Worm (Caenorhabditis elegans): Measurements from ENCODE around the gene cat-1.
A peak's percentile ranks its signal among the peaks of the same experiment; 100 is the strongest.

DNA sequence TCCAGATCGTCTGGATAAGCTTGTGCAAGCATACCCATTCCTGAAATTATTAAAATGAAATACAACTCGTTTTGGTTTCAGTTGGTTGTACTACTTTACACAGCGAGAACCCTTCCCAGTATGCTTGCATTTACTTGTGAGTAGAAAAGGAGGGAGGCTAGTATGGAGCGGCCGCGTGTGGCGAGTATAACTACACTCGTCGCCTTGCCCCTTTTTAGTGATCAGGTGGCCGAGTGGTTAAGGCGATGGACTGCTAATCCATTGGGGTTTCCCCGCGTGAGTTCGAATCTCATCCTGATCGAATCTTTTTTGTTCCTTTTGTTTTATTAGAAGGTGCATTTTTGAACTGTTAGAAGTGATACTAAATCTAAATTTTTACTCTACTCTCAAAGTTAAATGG is 2.7 kb downstream of the cat-1 start:
- no peak for TF ChIP-seq ama-1 (optimal IDR thresholded peaks at IDR 0.05)
- no peak for TF ChIP-seq aly-2 (tag; optimal IDR thresholded peaks at IDR 0.05)
- no peak for TF ChIP-seq nhr-76 (tag; optimal IDR thresholded peaks at IDR 0.05)
- no peak for TF ChIP-seq pqm-1 (tag; optimal IDR thresholded peaks at IDR 0.05)
- TF ChIP-seq elt-3 (tag; optimal IDR thresholded peaks at IDR 0.05) = no peak
- peak; percentile 29 for TF ChIP-seq nfya-1 (tag; optimal IDR thresholded peaks at IDR 0.05; ENCODE audit: insufficient read depth)
- TF ChIP-seq hmg-11 (tag; optimal IDR thresholded peaks at IDR 0.05) = peak; percentile 79
- no peak for TF ChIP-seq nhr-12 (tag; optimal IDR thresholded peaks at IDR 0.05)
- no peak for TF ChIP-seq nhr-11 (tag; optimal IDR thresholded peaks at IDR 0.05)
- no peak for TF ChIP-seq ztf-11 (tag; optimal IDR thresholded peaks at IDR 0.05)
- TF ChIP-seq daf-12 (tag; optimal IDR thresholded peaks at IDR 0.05) = no peak

Data from whole organism, L3 larva.